Worm (Caenorhabditis elegans) whole organism, L3 larva: ENCODE measurements around the gene dib-1.
A peak's percentile ranks its signal among the peaks of the same experiment; 100 is the strongest.

Experiments
- egl-5 ChIP-seq: fragments of 150-350 bp; optimal IDR thresholded peaks from 2 replicates; lab custom pipeline; 2017; ENCODE audit warnings: missing biosample characterization, missing genetic modification reagents, missing genetic modification characterization, inconsistent platforms
- nfya-1 ChIP-seq: sonication (generic microtip); optimal IDR thresholded peaks from 2 replicates; lab custom pipeline; 2017; ENCODE audit warnings: missing genetic modification characterization, mild to moderate bottlenecking, missing compliant biosample characterization, antibody characterized with exemption, moderate library complexity; ENCODE audit not compliant: insufficient read depth
- nhr-43 ChIP-seq: sonication (generic microtip); optimal IDR thresholded peaks from 2 replicates; lab custom pipeline; 2016; ENCODE audit warnings: mild to moderate bottlenecking, missing genetic modification characterization, missing compliant biosample characterization; ENCODE audit not compliant: poor library complexity, severe bottlenecking
- pha-4 ChIP-seq: fragments of 150-350 bp; optimal IDR thresholded peaks from 2 replicates; lab custom pipeline; 2014; ENCODE audit warnings: missing biosample characterization, missing genetic modification reagents, missing genetic modification characterization
- unc-62 ChIP-seq: fragments of 150-350 bp; sonication (generic microtip); optimal IDR thresholded peaks from 4 replicates; lab custom pipeline; 2014; ENCODE audit warnings: missing biosample characterization, missing genetic modification reagents, missing genetic modification characterization

DNA sequence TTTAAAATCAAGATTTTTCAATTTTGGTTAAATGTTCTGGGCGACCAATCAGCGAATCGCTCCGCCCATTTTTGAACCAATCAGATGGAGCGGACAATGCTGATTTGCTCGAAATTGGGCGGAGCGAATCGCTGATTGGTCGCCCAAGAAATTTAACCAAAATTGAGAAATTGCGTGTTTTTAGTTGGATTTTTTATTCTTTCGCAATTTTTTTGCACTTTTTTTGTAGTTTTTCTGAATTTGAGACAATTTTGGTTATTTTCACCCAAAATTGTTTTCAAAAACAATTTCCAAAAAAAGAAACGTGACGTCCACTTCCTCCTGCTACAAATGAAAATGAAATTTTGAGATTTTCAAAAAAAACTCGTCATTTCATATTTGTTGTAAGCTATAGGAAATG lies 4.0 kb upstream of the dib-1 start, which contains the start of gene dml-1:
- TF ChIP-seq pha-4 (tag; lab: Kevin White, UChicago), result no peak
- TF ChIP-seq nhr-43 (tag; lab: Kevin White, UChicago), result no peak
- TF ChIP-seq egl-5 (tag; lab: Kevin White, UChicago), result no peak
- TF ChIP-seq nfya-1 (tag; lab: Kevin White, UChicago), result peak; percentile 36
- TF ChIP-seq unc-62 (GFP tag; lab: Kevin White, UChicago), result no peak
